Worm (Caenorhabditis elegans): ENCODE results near the gene tomm-40.

- no peak for TF ChIP-seq unc-39 (tag; optimal IDR thresholded peaks at IDR 0.05)
- TF ChIP-seq ztf-4 (tag; optimal IDR thresholded peaks at IDR 0.05), result no peak
- no peak for TF ChIP-seq nhr-28 (tag; optimal IDR thresholded peaks at IDR 0.05)
- no peak for TF ChIP-seq elt-3 (tag; optimal IDR thresholded peaks at IDR 0.05)
- no peak for TF ChIP-seq daf-12 (tag; optimal IDR thresholded peaks at IDR 0.05)
- no peak for TF ChIP-seq mdl-1 (tag; optimal IDR thresholded peaks at IDR 0.05)
- TF ChIP-seq elt-1 (tag; optimal IDR thresholded peaks at IDR 0.05), result no peak
Observed at ce11 chrII:9001743-9002222, 28.4 kb upstream of the tomm-40 start, which contains the start of gene F44G4.6.

Measured in whole organism, L3 larva.